Worm (Caenorhabditis elegans) whole organism, late embryonic: Measurements from ENCODE around the gene T19D12.4.

Experiments used
- ahr-1 ChIP-seq: sonication (generic microtip); optimal IDR thresholded peaks from 2 replicates; lab custom pipeline; 2016; ENCODE audit warnings: missing genetic modification characterization, missing compliant biosample characterization
- ama-1 ChIP-seq: fragments of 150-350 bp; optimal IDR thresholded peaks from 2 replicates; lab custom pipeline; 2014
- ceh-19 ChIP-seq: fragments of 200-800 bp; sonication (Bioruptor generic); optimal IDR thresholded peaks from 2 replicates; lab custom pipeline; 2018; ENCODE audit warnings: mild to moderate bottlenecking, missing genetic modification characterization, missing compliant biosample characterization
- ceh-22 ChIP-seq: sonication (generic microtip); optimal IDR thresholded peaks from 2 replicates; lab custom pipeline; 2017; ENCODE audit warnings: missing biosample characterization, missing genetic modification characterization
- hlh-15 ChIP-seq: sonication (generic microtip); optimal IDR thresholded peaks from 2 replicates; lab custom pipeline; 2016; ENCODE audit warnings: missing genetic modification characterization, missing compliant biosample characterization
- nfya-1 ChIP-seq: sonication (generic microtip); optimal IDR thresholded peaks from 2 replicates; lab custom pipeline; 2017; ENCODE audit warnings: missing genetic modification characterization, mild to moderate bottlenecking, missing compliant biosample characterization, antibody characterized with exemption, moderate library complexity
- nhr-11 ChIP-seq: fragments of 150-350 bp; optimal IDR thresholded peaks from 2 replicates; lab custom pipeline; 2014; ENCODE audit warnings: missing biosample characterization, missing genetic modification characterization
- pqm-1 ChIP-seq: sonication (generic microtip); optimal IDR thresholded peaks from 2 replicates; lab custom pipeline; 2016; ENCODE audit warnings: missing genetic modification characterization, missing compliant biosample characterization
- unc-86 ChIP-seq: sonication (generic microtip); optimal IDR thresholded peaks from 2 replicates; lab custom pipeline; 2016; ENCODE audit warnings: missing genetic modification characterization, missing compliant biosample characterization

ce11 chrII:6651719-6652118 lies 20.8 kb downstream of the T19D12.4 start, which contains the start of gene sra-26:
- no peak for TF ChIP-seq ama-1 (lab: Kevin White, UChicago)
- no peak for TF ChIP-seq unc-86
- no peak for TF ChIP-seq nfya-1
- no peak for TF ChIP-seq ceh-19 (GFP tag; lab: Kevin White, UChicago)
- no peak for TF ChIP-seq pqm-1 (tag; lab: Kevin White, UChicago)
- TF ChIP-seq hlh-15, result no peak
- TF ChIP-seq ceh-22 (tag; lab: Kevin White, UChicago), result no peak
- TF ChIP-seq ahr-1, result no peak
- TF ChIP-seq nhr-11, result no peak
